Worm (Caenorhabditis elegans) whole organism, mixed stage, embryonic: ENCODE measurements around the gene T27E7.9.

Experiments used
- M03D4.4 ChIP-seq: sonication (generic microtip); optimal IDR thresholded peaks from 2 replicates; lab custom pipeline; 2017; ENCODE audit warnings: mild to moderate bottlenecking, missing genetic modification characterization, missing compliant biosample characterization
- bed-3 ChIP-seq: fragments of 200-800 bp; sonication (Bioruptor generic); optimal IDR thresholded peaks from 3 replicates; lab custom pipeline; 2018; ENCODE audit warnings: mild to moderate bottlenecking, missing genetic modification characterization, moderate library complexity, missing compliant biosample characterization
- blmp-1 ChIP-seq: fragments of 150-350 bp; optimal IDR thresholded peaks from 2 replicates; lab custom pipeline; 2014; ENCODE audit warnings: missing biosample characterization, missing genetic modification characterization
- ceh-39 ChIP-seq: fragments of 150-350 bp; optimal IDR thresholded peaks from 2 replicates; lab custom pipeline; 2014; ENCODE audit warnings: missing biosample characterization, missing genetic modification characterization
- ceh-43 ChIP-seq: fragments of 200-800 bp; sonication (Bioruptor generic); optimal IDR thresholded peaks from 2 replicates; lab custom pipeline; 2018; ENCODE audit warnings: mild to moderate bottlenecking, missing genetic modification characterization, moderate library complexity, missing compliant biosample characterization
- ceh-83 ChIP-seq: fragments of 200-800 bp; sonication (Bioruptor generic); optimal IDR thresholded peaks from 2 replicates; lab custom pipeline; 2018; ENCODE audit warnings: mild to moderate bottlenecking, missing genetic modification characterization, missing compliant biosample characterization
- ces-1 ChIP-seq: fragments of 150-350 bp; optimal IDR thresholded peaks from 2 replicates; lab custom pipeline; 2014; ENCODE audit warnings: missing biosample characterization, missing genetic modification reagents, missing genetic modification characterization
- cnd-1 ChIP-seq: fragments of 200-800 bp; sonication (Bioruptor generic); optimal IDR thresholded peaks from 2 replicates; lab custom pipeline; 2018; ENCODE audit warnings: mild to moderate bottlenecking, missing genetic modification characterization, missing compliant biosample characterization
- drap-1 ChIP-seq: fragments of 200-800 bp; sonication (Bioruptor generic); optimal IDR thresholded peaks from 3 replicates; lab custom pipeline; 2018; ENCODE audit warnings: mild to moderate bottlenecking, missing genetic modification characterization, missing compliant biosample characterization
- elt-1 ChIP-seq: sonication (generic microtip); optimal IDR thresholded peaks from 2 replicates; lab custom pipeline; 2017; ENCODE audit warnings: missing genetic modification characterization, mild to moderate bottlenecking, missing compliant biosample characterization, antibody characterized with exemption, moderate library complexity, borderline replicate concordance; ENCODE audit not compliant: insufficient read depth
- flh-1 ChIP-seq: fragments of 200-800 bp; sonication (Bioruptor generic); optimal IDR thresholded peaks from 2 replicates; lab custom pipeline; 2018; ENCODE audit warnings: mild to moderate bottlenecking, missing genetic modification characterization, moderate library complexity, missing compliant biosample characterization
- ham-2 ChIP-seq: fragments of 200-800 bp; sonication (Bioruptor generic); optimal IDR thresholded peaks from 2 replicates; lab custom pipeline; 2018; ENCODE audit warnings: mild to moderate bottlenecking, missing genetic modification characterization, missing compliant biosample characterization
- hlh-1 ChIP-seq: fragments of 150-350 bp; optimal IDR thresholded peaks from 2 replicates; lab custom pipeline; 2014; ENCODE audit warnings: missing biosample characterization, missing genetic modification reagents, missing genetic modification characterization
- lin-32 ChIP-seq: fragments of 200-800 bp; sonication (Bioruptor generic); optimal IDR thresholded peaks from 2 replicates; lab custom pipeline; 2018; ENCODE audit warnings: mild to moderate bottlenecking, missing genetic modification characterization, missing compliant biosample characterization
- lsy-2 ChIP-seq: fragments of 150-350 bp; optimal IDR thresholded peaks from 2 replicates; lab custom pipeline; 2014; ENCODE audit warnings: missing biosample characterization, missing genetic modification characterization
- mab-5 ChIP-seq: fragments of 150-350 bp; optimal IDR thresholded peaks from 2 replicates; lab custom pipeline; 2014; ENCODE audit warnings: missing biosample characterization, missing genetic modification characterization
- mep-1 ChIP-seq: fragments of 150-350 bp; optimal IDR thresholded peaks from 2 replicates; lab custom pipeline; 2017; ENCODE audit warnings: missing biosample characterization, missing genetic modification reagents, missing genetic modification characterization, inconsistent platforms
- mls-2 ChIP-seq: sonication (generic microtip); optimal IDR thresholded peaks from 2 replicates; lab custom pipeline; 2016; ENCODE audit warnings: mild to moderate bottlenecking, missing genetic modification characterization, moderate library complexity, missing compliant biosample characterization
- nhr-12 ChIP-seq: fragments of 150-350 bp; optimal IDR thresholded peaks from 2 replicates; lab custom pipeline; 2014; ENCODE audit warnings: missing biosample characterization, missing genetic modification characterization
- nhr-2 ChIP-seq: fragments of 150-350 bp; optimal IDR thresholded peaks from 2 replicates; lab custom pipeline; 2014; ENCODE audit warnings: missing biosample characterization, missing genetic modification characterization
- nhr-237 ChIP-seq: fragments of 150-350 bp; optimal IDR thresholded peaks from 2 replicates; lab custom pipeline; 2014; ENCODE audit warnings: missing biosample characterization, missing genetic modification characterization
- nhr-76 ChIP-seq: sonication (generic microtip); optimal IDR thresholded peaks from 2 replicates; lab custom pipeline; 2017; ENCODE audit warnings: missing biosample characterization, missing genetic modification characterization
- sem-2 ChIP-seq: fragments of 200-800 bp; sonication (Bioruptor generic); optimal IDR thresholded peaks from 2 replicates; lab custom pipeline; 2018; ENCODE audit warnings: mild to moderate bottlenecking, missing genetic modification characterization, missing compliant biosample characterization
- snpc-4 ChIP-seq: fragments of 150-350 bp; optimal IDR thresholded peaks from 2 replicates; lab custom pipeline; 2014; ENCODE audit warnings: missing biosample characterization, missing genetic modification characterization
- sptf-1 ChIP-seq: sonication (generic microtip); optimal IDR thresholded peaks from 2 replicates; lab custom pipeline; 2017; ENCODE audit warnings: mild to moderate bottlenecking, missing genetic modification characterization, moderate library complexity, missing compliant biosample characterization
- tbx-8 ChIP-seq: fragments of 200-800 bp; sonication (Bioruptor generic); optimal IDR thresholded peaks from 2 replicates; lab custom pipeline; 2018; ENCODE audit warnings: mild to moderate bottlenecking, missing genetic modification characterization, moderate library complexity, missing compliant biosample characterization
- unc-120 ChIP-seq: sonication (generic microtip); optimal IDR thresholded peaks from 2 replicates; lab custom pipeline; 2017; ENCODE audit warnings: missing genetic modification characterization, missing compliant biosample characterization; ENCODE audit not compliant: poor library complexity, severe bottlenecking
- unc-39 ChIP-seq: fragments of 150-350 bp; optimal IDR thresholded peaks from 2 replicates; lab custom pipeline; 2014; ENCODE audit warnings: missing biosample characterization, missing genetic modification characterization
- unc-62 ChIP-seq: fragments of 150-350 bp; optimal IDR thresholded peaks from 2 replicates; lab custom pipeline; 2014; ENCODE audit warnings: missing biosample characterization, missing genetic modification reagents, missing genetic modification characterization
- zip-8 ChIP-seq: fragments of 150-350 bp; optimal IDR thresholded peaks from 2 replicates; lab custom pipeline; 2014; ENCODE audit warnings: missing biosample characterization, missing genetic modification characterization

Gene T27E7.9

ce11 chrIV:14578650-14579193, 29.5 kb upstream of the T27E7.9 start, which contains the start of gene Y57G11B.8:
Y57G11B.8 (minus strand) TSS chrIV:14578700.
- TF ChIP-seq ceh-83 (no peak), nhr-76 (tag; lab: Kevin White, UChicago) (no peak), tbx-8 (no peak), hlh-1 (tag; lab: Kevin White, UChicago) (no peak), lin-32 (GFP tag; lab: Kevin White, UChicago) (no peak), drap-1 (GFP tag; lab: Kevin White, UChicago) (no peak)
- TF ChIP-seq, all 35 proteins: peak for 0

ce11 chrIV:14576471-14576870, 27.3 kb upstream of the T27E7.9 start:
- no peak for TF ChIP-seq blmp-1
- TF ChIP-seq flh-1 = peak; percentile 16
- TF ChIP-seq M03D4.4 = peak; percentile 63
- TF ChIP-seq zip-8 (tag; lab: Kevin White, UChicago) = no peak
- peak; percentile 81 for TF ChIP-seq ceh-83
- no peak for TF ChIP-seq ceh-39 (tag; lab: Kevin White, UChicago)
- no peak for TF ChIP-seq mep-1 (tag; lab: Kevin White, UChicago)
- TF ChIP-seq mls-2 (tag; lab: Kevin White, UChicago) = no peak
- TF ChIP-seq lin-32 (GFP tag; lab: Kevin White, UChicago) = no peak
- no peak for TF ChIP-seq mab-5
- peak; percentile 22 for TF ChIP-seq bed-3 (GFP tag; lab: Kevin White, UChicago)
- TF ChIP-seq cnd-1 = peak; percentile 71
- no peak for TF ChIP-seq elt-1 (tag; lab: Kevin White, UChicago)
- peak; percentile 71 for TF ChIP-seq ham-2 (GFP tag; lab: Kevin White, UChicago)
- TF ChIP-seq nhr-237 = no peak
- TF ChIP-seq unc-39 (tag; lab: Kevin White, UChicago) = no peak
- TF ChIP-seq, all 35 proteins: peak for 6

ce11 chrIV:14574282-14574869, 25.2 kb upstream of the T27E7.9 start, which contains the start of the genes Y57G11B.3 and Y57G11B.5:
Y57G11B.3 (minus strand) TSS chrIV:14574382.
Y57G11B.5 (plus strand) TSS chrIV:14574819.
- TF ChIP-seq drap-1 (GFP tag; lab: Kevin White, UChicago) (no peak), blmp-1 (no peak), sptf-1 (tag; lab: Kevin White, UChicago) (no peak), mls-2 (tag; lab: Kevin White, UChicago) (no peak), cnd-1 (no peak), bed-3 (GFP tag; lab: Kevin White, UChicago) (no peak), mep-1 (tag; lab: Kevin White, UChicago) (no peak), elt-1 (tag; lab: Kevin White, UChicago) (no peak), hlh-1 (tag; lab: Kevin White, UChicago) (no peak), ham-2 (GFP tag; lab: Kevin White, UChicago) (no peak), ces-1 (no peak), nhr-12 (tag; lab: Kevin White, UChicago) (no peak), nhr-2 (tag; lab: Kevin White, UChicago) (no peak), mab-5 (no peak), unc-62 (GFP tag; lab: Kevin White, UChicago) (no peak), zip-8 (tag; lab: Kevin White, UChicago) (no peak)

ce11 chrIV:14573068-14573467, 23.9 kb upstream of the T27E7.9 start:
- TF ChIP-seq tbx-8 = no peak
- TF ChIP-seq, all 35 proteins: peak for 0

- TF ChIP-seq ceh-43 = no peak
- no peak for TF ChIP-seq cnd-1
- TF ChIP-seq flh-1 = no peak
- no peak for TF ChIP-seq nhr-12 (tag; lab: Kevin White, UChicago)
- TF ChIP-seq drap-1 (GFP tag; lab: Kevin White, UChicago) = no peak
- TF ChIP-seq sem-2 (GFP tag; lab: Kevin White, UChicago) = no peak
- no peak for TF ChIP-seq lin-32 (GFP tag; lab: Kevin White, UChicago)
- TF ChIP-seq zip-8 (tag; lab: Kevin White, UChicago) = no peak
- no peak for TF ChIP-seq mep-1 (tag; lab: Kevin White, UChicago)
- no peak for TF ChIP-seq M03D4.4
- TF ChIP-seq lsy-2 = no peak
- TF ChIP-seq unc-120 (tag; lab: Kevin White, UChicago) = no peak
- no peak for TF ChIP-seq unc-62 (GFP tag; lab: Kevin White, UChicago)
- TF ChIP-seq ces-1 = no peak
- no peak for TF ChIP-seq snpc-4 (tag; lab: Kevin White, UChicago)
- TF ChIP-seq tbx-8 = no peak
- no peak for TF ChIP-seq ham-2 (GFP tag; lab: Kevin White, UChicago)
Observed at ce11 chrIV:14572607-14573006, 23.4 kb upstream of the T27E7.9 start, which contains the start of gene glb-34. glb-34 (minus strand) TSS chrIV:14572707.
